Fruit fly (Drosophila melanogaster) whole organism, embryonic: ENCODE data around the gene veli.
A peak's percentile ranks its signal among the peaks of the same experiment; 100 is the strongest.

Experiments used
- Antp ChIP-seq: fragments of 200-800 bp; sonication (Bioruptor generic); optimal IDR thresholded peaks from 3 replicates; lab custom pipeline; 2016; ENCODE audit warnings: missing biosample characterization, missing genetic modification characterization
- CG10274 ChIP-seq: fragments of 200-800 bp; sonication (Bioruptor generic); optimal IDR thresholded peaks from 3 replicates; lab custom pipeline; 2017; ENCODE audit warnings: missing biosample characterization, mild to moderate bottlenecking, missing genetic modification characterization
- CG10543 ChIP-seq: fragments of 200-800 bp; sonication (Bioruptor generic); optimal IDR thresholded peaks from 3 replicates; lab custom pipeline; 2017; ENCODE audit warnings: missing biosample characterization, mild to moderate bottlenecking, missing genetic modification characterization, moderate library complexity
- CG10959 ChIP-seq: fragments of 200-800 bp; sonication (Bioruptor generic); IDR thresholded peaks from 2 replicates; pipeline ENCODE4 v1.3.6; 2022; ENCODE audit warnings: missing biosample characterization, missing genetic modification characterization
- CG12155 ChIP-seq: fragments of 200-800 bp; sonication (Bioruptor generic); optimal IDR thresholded peaks from 3 replicates; lab custom pipeline; 2016; ENCODE audit warnings: missing biosample characterization, missing genetic modification characterization
- CG3065 ChIP-seq: fragments of 200-800 bp; sonication (Bioruptor generic); optimal IDR thresholded peaks from 2 replicates; lab custom pipeline; 2016; ENCODE audit warnings: missing biosample characterization, missing genetic modification characterization
- CG32532 ChIP-seq: fragments of 200-800 bp; sonication (Bioruptor generic); IDR thresholded peaks from 2 replicates; pipeline ENCODE4 v1.3.6; 2022; ENCODE audit warnings: missing biosample characterization, missing genetic modification characterization
- CG34376 ChIP-seq: fragments of 200-800 bp; sonication (Bioruptor generic); optimal IDR thresholded peaks from 2 replicates; lab custom pipeline; 2018; ENCODE audit warnings: missing biosample characterization, mild to moderate bottlenecking, missing genetic modification characterization
- CG43689 ChIP-seq: fragments of 200-800 bp; sonication (Bioruptor generic); IDR thresholded peaks from 2 replicates; pipeline ENCODE4 v1.3.6; 2022; ENCODE audit warnings: missing biosample characterization, missing genetic modification characterization
- CG6689 ChIP-seq: fragments of 200-800 bp; sonication (Bioruptor generic); IDR thresholded peaks from 2 replicates; pipeline ENCODE4 v1.3.6; 2022; ENCODE audit warnings: missing biosample characterization, missing genetic modification characterization
- CG7786 ChIP-seq: fragments of 200-800 bp; sonication (Bioruptor generic); optimal IDR thresholded peaks from 2 replicates; lab custom pipeline; 2016; ENCODE audit warnings: missing biosample characterization, missing genetic modification characterization
- CG9215 ChIP-seq: fragments of 200-800 bp; sonication (Bioruptor generic); IDR thresholded peaks from 2 replicates; pipeline ENCODE4 v1.3.6; 2022; ENCODE audit warnings: missing biosample characterization, missing genetic modification characterization
- D19A ChIP-seq: fragments of 200-800 bp; optimal IDR thresholded peaks from 3 replicates; lab custom pipeline; 2019; ENCODE audit warnings: missing biosample characterization, mild to moderate bottlenecking, missing genetic modification characterization, moderate library complexity
- D19B ChIP-seq: fragments of 200-800 bp; sonication (Bioruptor generic); optimal IDR thresholded peaks from 2 replicates; lab custom pipeline; 2017; ENCODE audit warnings: missing biosample characterization, mild to moderate bottlenecking, missing genetic modification characterization
- Ets65A ChIP-seq: fragments of 200-800 bp; sonication (Bioruptor generic); peaks from one replicate; lab custom pipeline; 2016; ENCODE audit warnings: missing biosample characterization, missing genetic modification characterization
- HHEX ChIP-seq: fragments of 200-800 bp; sonication (Bioruptor generic); optimal IDR thresholded peaks from 3 replicates; lab custom pipeline; 2017; ENCODE audit warnings: missing biosample characterization, mild to moderate bottlenecking, missing genetic modification characterization, missing genetic modification reagents
- Hsf ChIP-seq: fragments of 200-800 bp; sonication (Bioruptor generic); optimal IDR thresholded peaks from 3 replicates; lab custom pipeline; 2016; ENCODE audit warnings: missing biosample characterization, missing genetic modification characterization
- Myb ChIP-seq: fragments of 200-800 bp; sonication (Bioruptor generic); optimal IDR thresholded peaks from 2 replicates; lab custom pipeline; 2016; ENCODE audit warnings: missing biosample characterization, missing genetic modification characterization
- NC2α ChIP-seq: fragments of 200-800 bp; sonication (Bioruptor generic); optimal IDR thresholded peaks from 2 replicates; lab custom pipeline; 2016; ENCODE audit warnings: missing biosample characterization, missing genetic modification characterization
- NC2β ChIP-seq: fragments of 200-800 bp; sonication (Bioruptor generic); optimal IDR thresholded peaks from 2 replicates; lab custom pipeline; 2016; ENCODE audit warnings: missing biosample characterization, missing genetic modification characterization
- Nf-YA ChIP-seq: fragments of 200-800 bp; sonication (Bioruptor generic); IDR thresholded peaks from 2 replicates; pipeline ENCODE4 v1.3.6; 2022; ENCODE audit warnings: missing biosample characterization, missing genetic modification characterization
- Ravus ChIP-seq: fragments of 200-800 bp; sonication (Bioruptor generic); IDR thresholded peaks from 2 replicates; pipeline ENCODE4 v1.3.6; 2022; ENCODE audit warnings: missing biosample characterization, missing genetic modification characterization
- al ChIP-seq: fragments of 200-800 bp; sonication (Bioruptor generic); IDR thresholded peaks from 2 replicates; pipeline ENCODE4 v1.3.6; 2022; ENCODE audit warnings: missing biosample characterization, missing genetic modification characterization
- az2 ChIP-seq: fragments of 200-800 bp; sonication (Bioruptor generic); optimal IDR thresholded peaks from 3 replicates; lab custom pipeline; 2016; ENCODE audit warnings: missing biosample characterization, missing genetic modification characterization
- da ChIP-seq: fragments of 200-800 bp; sonication (Bioruptor generic); optimal IDR thresholded peaks from 2 replicates; lab custom pipeline; 2016; ENCODE audit warnings: missing biosample characterization, missing genetic modification characterization
- dpn ChIP-seq, 2 experiments: fragments of 200-800 bp; sonication (Bioruptor generic); optimal IDR thresholded peaks; 3 replicates each; lab custom pipeline; 2016; ENCODE audit warnings: missing biosample characterization in 2 of 2, missing genetic modification characterization in 2 of 2
- en ChIP-seq: fragments of 200-800 bp; sonication (Bioruptor generic); optimal IDR thresholded peaks from 2 replicates; lab custom pipeline; 2016; ENCODE audit warnings: missing biosample characterization, missing genetic modification characterization
- fu2 ChIP-seq: fragments of 200-800 bp; sonication (Bioruptor generic); optimal IDR thresholded peaks from 2 replicates; lab custom pipeline; 2016; ENCODE audit warnings: missing biosample characterization, missing genetic modification characterization
- lbe ChIP-seq: fragments of 200-800 bp; sonication (Bioruptor generic); optimal IDR thresholded peaks from 2 replicates; lab custom pipeline; 2016; ENCODE audit warnings: missing biosample characterization, mild to moderate bottlenecking, missing genetic modification characterization
- nerfin-1 ChIP-seq: fragments of 200-800 bp; sonication (Bioruptor generic); optimal IDR thresholded peaks from 3 replicates; lab custom pipeline; 2019; ENCODE audit warnings: missing biosample characterization, mild to moderate bottlenecking, missing genetic modification characterization, moderate library complexity
- nom ChIP-seq: fragments of 200-800 bp; sonication (Bioruptor generic); optimal IDR thresholded peaks from 2 replicates; lab custom pipeline; 2017; ENCODE audit warnings: missing biosample characterization, missing genetic modification characterization, mild to moderate bottlenecking, moderate library complexity, missing genetic modification reagents
- pb ChIP-seq: fragments of 200-800 bp; sonication (Bioruptor generic); optimal IDR thresholded peaks from 3 replicates; lab custom pipeline; 2016; ENCODE audit warnings: missing biosample characterization, missing genetic modification characterization
- phol ChIP-seq: fragments of 200-800 bp; sonication (Bioruptor generic); optimal IDR thresholded peaks from 3 replicates; lab custom pipeline; 2018; ENCODE audit warnings: missing biosample characterization, mild to moderate bottlenecking, missing genetic modification characterization, moderate library complexity
- row ChIP-seq: fragments of 200-800 bp; sonication (Bioruptor generic); IDR thresholded peaks from 3 replicates; pipeline ENCODE4 v1.3.6; 2022; ENCODE audit warnings: missing biosample characterization, missing genetic modification characterization
- salm ChIP-seq: fragments of 200-800 bp; sonication (Bioruptor generic); optimal IDR thresholded peaks from 2 replicates; lab custom pipeline; 2018; ENCODE audit warnings: missing biosample characterization, mild to moderate bottlenecking, missing genetic modification characterization
- sob ChIP-seq: fragments of 200-800 bp; sonication (Bioruptor generic); IDR thresholded peaks from 2 replicates; pipeline ENCODE4 v1.3.6; 2022; ENCODE audit warnings: missing biosample characterization, missing genetic modification characterization
- sug ChIP-seq: fragments of 200-800 bp; optimal IDR thresholded peaks from 2 replicates; lab custom pipeline; 2019; ENCODE audit warnings: missing biosample characterization, mild to moderate bottlenecking, missing genetic modification characterization, moderate library complexity
- zen2 ChIP-seq: fragments of 200-800 bp; sonication (Bioruptor generic); IDR thresholded peaks from 3 replicates; pipeline ENCODE4 v1.3.6; 2022; ENCODE audit warnings: missing biosample characterization, missing genetic modification characterization; ENCODE audit not compliant: partially characterized antibody
- zfh1 ChIP-seq: fragments of 200-800 bp; sonication (Bioruptor generic); IDR thresholded peaks from 3 replicates; pipeline ENCODE4 v1.3.6; 2022; ENCODE audit warnings: missing biosample characterization, missing genetic modification characterization

veli gene

DNA sequence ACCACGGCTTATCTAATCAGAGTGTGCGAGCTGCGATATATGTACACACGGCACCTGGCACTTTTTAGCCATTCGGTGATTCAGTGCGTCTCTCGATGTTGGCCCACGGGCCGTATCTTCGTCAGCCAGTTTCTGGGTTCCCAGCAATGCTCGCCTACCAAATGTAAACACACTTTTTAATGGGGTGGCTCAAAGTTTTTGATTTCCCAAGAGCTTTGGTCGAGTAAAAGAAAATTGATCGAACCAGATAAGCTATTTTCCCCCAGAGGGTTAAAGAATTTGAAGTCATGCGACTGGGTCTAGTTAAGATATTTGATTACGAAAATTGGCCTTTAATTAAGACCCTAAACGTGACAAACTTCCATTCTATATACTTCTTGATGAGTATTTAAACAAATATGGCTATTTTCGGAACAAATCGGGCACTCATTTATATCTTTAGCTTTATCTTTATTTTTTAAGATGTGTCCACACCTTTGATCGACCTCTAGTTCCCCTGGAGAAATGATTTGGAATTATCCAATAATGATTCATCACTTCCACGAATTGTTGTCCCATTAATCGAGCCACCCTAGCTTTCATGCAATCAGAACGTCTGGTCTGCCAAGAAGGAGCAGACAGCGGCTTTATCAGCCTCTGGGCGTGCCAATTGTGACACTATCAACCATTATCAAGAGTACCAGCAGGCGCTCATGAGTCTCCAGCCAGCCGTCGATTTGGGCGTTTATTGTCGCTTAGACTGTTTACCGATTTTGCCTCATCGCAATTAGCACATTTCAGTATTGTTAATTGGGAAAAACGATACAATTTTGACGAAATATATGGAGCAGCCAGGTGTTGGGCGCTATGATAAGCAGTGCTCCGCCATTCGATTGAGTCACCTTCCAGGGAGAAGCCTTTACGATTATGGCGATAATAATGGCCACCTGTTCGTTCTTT is 37.8 kb downstream of the veli start (continued):
- TF ChIP-seq NC2β (GFP tag; lab: Kevin White, UChicago) (no peak), CG3065 (GFP tag; lab: Kevin White, UChicago) (no peak), al (GFP tag; lab: Robert Waterston, UW) (0 out of 2 replicates have a peak, but pooled peaks have one; percentile 14), D19A (tag; lab: Kevin White, UChicago) (no peak), CG10543 (GFP tag; lab: Kevin White, UChicago) (peak; percentile 72), lbe (peak; percentile 28), da (GFP tag; lab: Kevin White, UChicago) (no peak), sob (peak; percentile 26; the same call in 1 of the 2 replicates), HHEX (GFP tag; lab: Kevin White, UChicago) (peak; percentile 61), nom (GFP tag; lab: Kevin White, UChicago) (no peak), CG12155 (peak; percentile 28), Myb (GFP tag; lab: Kevin White, UChicago) (peak; percentile 43), CG32532 (GFP tag; lab: Robert Waterston, UW) (no peak), en (GFP tag; lab: Kevin White, UChicago) (no peak), zen2 (GFP tag; lab: Robert Waterston, UW) (no peak), CG6689 (GFP tag; lab: Robert Waterston, UW) (0 out of 2 replicates have a peak, but pooled peaks have one; percentile 28), dpn (GFP tag; optimal IDR thresholded peaks at IDR 0.05; lab: Kevin White, UChicago) (peak in 1 of 2 experiments; percentile 45), CG10959 (GFP tag; lab: Robert Waterston, UW) (no peak), nerfin-1 (tag; lab: Kevin White, UChicago) (peak; percentile 11), pb (GFP tag; lab: Kevin White, UChicago) (peak; percentile 60), CG9215 (0 out of 2 replicates have a peak, but pooled peaks have one; percentile 21), salm (tag; lab: Kevin White, UChicago) (no peak), Antp (no peak), Ets65A (GFP tag; lab: Kevin White, UChicago) (peak; percentile 90), CG10274 (GFP tag; lab: Kevin White, UChicago) (peak; percentile 21), Ravus (GFP tag; lab: Robert Waterston, UW) (no peak), Hsf (GFP tag; lab: Kevin White, UChicago) (peak; percentile 29), az2 (GFP tag; lab: Kevin White, UChicago) (peak; percentile 2), D19B (GFP tag; lab: Kevin White, UChicago) (peak; percentile 52), phol (tag; lab: Kevin White, UChicago) (peak; percentile 23), CG34376 (GFP tag; lab: Kevin White, UChicago) (peak; percentile 61), fu2 (GFP tag; lab: Kevin White, UChicago) (peak; percentile 31), CG43689 (GFP tag; lab: Robert Waterston, UW) (no peak), Nf-YA (GFP tag; lab: Robert Waterston, UW) (no peak), NC2α (no peak), zfh1 (GFP tag; lab: Robert Waterston, UW) (no peak), CG7786 (GFP tag; lab: Kevin White, UChicago) (peak; percentile 36), row (GFP tag; lab: Robert Waterston, UW) (peak; percentile 66), sug (tag; lab: Kevin White, UChicago) (peak; percentile 70)
